Fruit fly (Drosophila melanogaster) whole organism, embryonic: ENCODE data around the gene lectin-37Da.
A peak's percentile ranks its signal among the peaks of the same experiment; 100 is the strongest.

Experiments used
- Abd-B ChIP-seq: fragments of 200-800 bp; sonication (Bioruptor generic); optimal IDR thresholded peaks from 2 replicates; lab custom pipeline; 2018; ENCODE audit warnings: missing biosample characterization, mild to moderate bottlenecking, missing genetic modification characterization, moderate library complexity
- Asciz ChIP-seq: fragments of 200-800 bp; sonication (Bioruptor generic); optimal IDR thresholded peaks from 2 replicates; lab custom pipeline; 2017; ENCODE audit warnings: missing biosample characterization, mild to moderate bottlenecking, missing genetic modification characterization, missing genetic modification reagents
- Atf6 ChIP-seq: fragments of 200-800 bp; sonication (Bioruptor generic); IDR thresholded peaks from 2 replicates; pipeline ENCODE4 v1.3.6; 2022; ENCODE audit warnings: missing biosample characterization, missing genetic modification characterization
- CG10267 ChIP-seq: fragments of 200-800 bp; sonication (Bioruptor generic); optimal IDR thresholded peaks from 2 replicates; lab custom pipeline; 2018; ENCODE audit warnings: missing biosample characterization, mild to moderate bottlenecking, missing genetic modification characterization, moderate library complexity
- CG10565 ChIP-seq: fragments of 200-800 bp; sonication (Bioruptor generic); optimal IDR thresholded peaks from 3 replicates; lab custom pipeline; 2016; ENCODE audit warnings: missing biosample characterization, mild to moderate bottlenecking, missing genetic modification characterization
- CG12155 ChIP-seq: fragments of 200-800 bp; sonication (Bioruptor generic); optimal IDR thresholded peaks from 3 replicates; lab custom pipeline; 2016; ENCODE audit warnings: missing biosample characterization, missing genetic modification characterization
- CG12659 ChIP-seq: fragments of 200-800 bp; sonication (Bioruptor generic); optimal IDR thresholded peaks from 3 replicates; lab custom pipeline; 2017; ENCODE audit warnings: mild to moderate bottlenecking, missing biosample characterization, missing genetic modification reagents, missing genetic modification characterization
- CG13424 ChIP-seq: fragments of 200-800 bp; sonication (Bioruptor generic); optimal IDR thresholded peaks from 2 replicates; lab custom pipeline; 2019; ENCODE audit warnings: missing biosample characterization, mild to moderate bottlenecking, missing genetic modification characterization, moderate library complexity
- CG13775 ChIP-seq: fragments of 200-800 bp; sonication (Bioruptor generic); optimal IDR thresholded peaks from 3 replicates; lab custom pipeline; 2017; ENCODE audit warnings: missing biosample characterization, mild to moderate bottlenecking, missing genetic modification characterization
- CG13894 ChIP-seq: fragments of 200-800 bp; sonication (Bioruptor generic); optimal IDR thresholded peaks from 3 replicates; lab custom pipeline; 2018; ENCODE audit warnings: missing biosample characterization, mild to moderate bottlenecking, missing genetic modification characterization, moderate library complexity
- CG14860 ChIP-seq: fragments of 200-800 bp; sonication (Bioruptor generic); IDR thresholded peaks from 3 replicates; pipeline ENCODE4 v1.3.6; 2022; ENCODE audit warnings: missing biosample characterization, missing genetic modification characterization; ENCODE audit not compliant: partially characterized antibody
- CG15514 ChIP-seq: fragments of 200-800 bp; sonication (Bioruptor generic); optimal IDR thresholded peaks from 3 replicates; lab custom pipeline; 2017; ENCODE audit warnings: missing biosample characterization, missing genetic modification characterization, mild to moderate bottlenecking, moderate library complexity, missing genetic modification reagents
- CG17361 ChIP-seq: fragments of 200-800 bp; sonication (Bioruptor generic); IDR thresholded peaks from 3 replicates; pipeline ENCODE4 v1.3.6; 2022; ENCODE audit warnings: missing biosample characterization, missing genetic modification characterization
- CG18011 ChIP-seq: fragments of 200-800 bp; sonication (Bioruptor generic); optimal IDR thresholded peaks from 2 replicates; lab custom pipeline; 2017; ENCODE audit warnings: missing biosample characterization, missing genetic modification characterization, mild to moderate bottlenecking, moderate library complexity, missing genotype
- CG31365 ChIP-seq: fragments of 200-800 bp; sonication (Bioruptor generic); optimal IDR thresholded peaks from 2 replicates; lab custom pipeline; 2018; ENCODE audit warnings: missing biosample characterization, mild to moderate bottlenecking, missing genetic modification characterization
- CG31388 ChIP-seq: fragments of 200-800 bp; sonication (Bioruptor generic); optimal IDR thresholded peaks from 2 replicates; lab custom pipeline; 2016; ENCODE audit warnings: missing biosample characterization, missing genetic modification characterization
- CG3726 ChIP-seq: fragments of 200-800 bp; sonication (Bioruptor generic); IDR thresholded peaks from 3 replicates; pipeline ENCODE4, ENCODE4 v1.3.6; 2022; ENCODE audit warnings: missing biosample characterization, missing genetic modification characterization
- CG3838 ChIP-seq: fragments of 200-800 bp; sonication (Bioruptor generic); optimal IDR thresholded peaks from 3 replicates; lab custom pipeline; 2016; ENCODE audit warnings: missing biosample characterization, missing genetic modification characterization
- CG5953 ChIP-seq: fragments of 200-800 bp; sonication (Bioruptor generic); IDR thresholded peaks from 2 replicates; pipeline ENCODE4 v1.3.6; 2022; ENCODE audit warnings: missing biosample characterization, missing genetic modification characterization
- CG6683 ChIP-seq: fragments of 200-800 bp; sonication (Bioruptor generic); optimal IDR thresholded peaks from 2 replicates; lab custom pipeline; 2017; ENCODE audit warnings: missing biosample characterization, mild to moderate bottlenecking, missing genetic modification characterization, missing genetic modification reagents
- CG9932 ChIP-seq: fragments of 200-800 bp; sonication (Bioruptor generic); IDR thresholded peaks from 2 replicates; pipeline ENCODE4 v1.3.6; 2022; ENCODE audit warnings: missing biosample characterization, missing genetic modification characterization
- CTCF ChIP-seq: fragments of 200-800 bp; sonication (Bioruptor generic); optimal IDR thresholded peaks from 2 replicates; lab custom pipeline; 2017; ENCODE audit warnings: missing biosample characterization, mild to moderate bottlenecking, missing genetic modification characterization, moderate library complexity
- CkIIα-i1 ChIP-seq: fragments of 200-800 bp; sonication (Bioruptor generic); IDR thresholded peaks from 2 replicates; pipeline ENCODE4 v1.3.6; 2022; ENCODE audit warnings: missing biosample characterization, missing genetic modification characterization
- Dll ChIP-seq: fragments of 200-800 bp; sonication (Bioruptor generic); IDR thresholded peaks from 4 replicates; pipeline ENCODE4 v1.3.6; 2022; ENCODE audit warnings: missing biosample characterization, missing genetic modification characterization; ENCODE audit not compliant: partially characterized antibody
- GATAe ChIP-seq: fragments of 200-800 bp; sonication (Bioruptor generic); conservative IDR thresholded peaks from 2 replicates; pipeline ENCODE4 v1.3.6; 2022; ENCODE audit warnings: missing biosample characterization, missing genetic modification characterization
- Hr3 ChIP-seq: fragments of 200-800 bp; sonication (Bioruptor generic); optimal IDR thresholded peaks from 3 replicates; lab custom pipeline; 2016; ENCODE audit warnings: missing biosample characterization, missing genetic modification characterization
- Jarid2 ChIP-seq: fragments of 200-800 bp; sonication (Bioruptor generic); optimal IDR thresholded peaks from 3 replicates; lab custom pipeline; 2017; ENCODE audit warnings: mild to moderate bottlenecking, missing biosample characterization, missing genetic modification reagents, missing genetic modification characterization
- MESR4 ChIP-seq: fragments of 200-800 bp; sonication (Bioruptor generic); optimal IDR thresholded peaks from 2 replicates; lab custom pipeline; 2018; ENCODE audit warnings: missing biosample characterization, mild to moderate bottlenecking, missing genetic modification characterization, moderate library complexity
- Ptx1 ChIP-seq: fragments of 200-800 bp; sonication (Bioruptor generic); IDR thresholded peaks from 2 replicates; pipeline ENCODE4 v1.3.6; 2022; ENCODE audit warnings: missing biosample characterization, missing genetic modification characterization
- Ravus ChIP-seq: fragments of 200-800 bp; sonication (Bioruptor generic); IDR thresholded peaks from 2 replicates; pipeline ENCODE4 v1.3.6; 2022; ENCODE audit warnings: missing biosample characterization, missing genetic modification characterization
- Tbp ChIP-seq: fragments of >200 bp; optimal IDR thresholded peaks from 2 replicates; lab custom pipeline; 2018; ENCODE audit warnings: missing biosample characterization, missing genetic modification characterization
- Xbp1 ChIP-seq: fragments of 200-800 bp; sonication (Bioruptor generic); optimal IDR thresholded peaks from 3 replicates; lab custom pipeline; 2016; ENCODE audit warnings: missing biosample characterization, mild to moderate bottlenecking, missing genetic modification characterization
- YL-1 ChIP-seq: fragments of 200-800 bp; sonication (Bioruptor generic); optimal IDR thresholded peaks from 3 replicates; lab custom pipeline; 2017; ENCODE audit warnings: missing biosample characterization, mild to moderate bottlenecking, missing genetic modification characterization
- amos ChIP-seq: fragments of 200-800 bp; sonication (Bioruptor generic); IDR thresholded peaks from 2 replicates; pipeline ENCODE4 v1.3.6; 2022; ENCODE audit warnings: missing biosample characterization, missing genetic modification characterization; ENCODE audit not compliant: partially characterized antibody
- bcd ChIP-seq: fragments of 200-800 bp; sonication (Bioruptor generic); optimal IDR thresholded peaks from 2 replicates; lab custom pipeline; 2017; ENCODE audit warnings: missing biosample characterization, mild to moderate bottlenecking, missing genetic modification characterization
- bsh ChIP-seq, 2 experiments: fragments of 200-800 bp; sonication (Bioruptor generic); optimal IDR thresholded peaks; 2 replicates each; lab custom pipeline; 2017 to 2018; ENCODE audit warnings: mild to moderate bottlenecking in 2 of 2, missing biosample characterization in 2 of 2, missing genetic modification characterization in 2 of 2, moderate library complexity in 1 of 2
- caup ChIP-seq: fragments of 200-800 bp; sonication (Bioruptor generic); optimal IDR thresholded peaks from 3 replicates; lab custom pipeline; 2017; ENCODE audit warnings: missing biosample characterization, mild to moderate bottlenecking, missing genetic modification characterization, moderate library complexity; ENCODE audit not compliant: severe bottlenecking
- crp ChIP-seq, 2 experiments: fragments of 200-800 bp; sonication (Bioruptor generic); optimal IDR thresholded peaks; 2 replicates in 1 of 2; 3 replicates in 1 of 2; lab custom pipeline; 2017; ENCODE audit warnings: missing biosample characterization in 2 of 2, missing genetic modification characterization in 2 of 2, mild to moderate bottlenecking in 1 of 2, moderate library complexity in 1 of 2
- fru ChIP-seq: fragments of >200 bp; optimal IDR thresholded peaks from 2 replicates; lab custom pipeline; 2017
- gt ChIP-seq: fragments of 200-800 bp; sonication (Bioruptor generic); IDR thresholded peaks from 2 replicates; pipeline ENCODE4 v1.3.6; 2022; ENCODE audit warnings: missing biosample characterization, missing genetic modification characterization
- h ChIP-seq: fragments of >200 bp; optimal IDR thresholded peaks from 2 replicates; lab custom pipeline; 2017
- kah ChIP-seq: fragments of 200-800 bp; sonication (Bioruptor generic); optimal IDR thresholded peaks from 2 replicates; lab custom pipeline; 2018; ENCODE audit warnings: missing biosample characterization, mild to moderate bottlenecking, missing genetic modification characterization
- odd ChIP-seq: fragments of 200-800 bp; sonication (Bioruptor generic); optimal IDR thresholded peaks from 2 replicates; lab custom pipeline; 2017; ENCODE audit warnings: missing biosample characterization, mild to moderate bottlenecking, missing genetic modification characterization
- otp ChIP-seq: fragments of 200-800 bp; sonication (Bioruptor generic); IDR thresholded peaks from 3 replicates; pipeline ENCODE4, ENCODE4 v1.3.6; 2022; ENCODE audit warnings: missing biosample characterization, missing genetic modification characterization
- pros ChIP-seq: fragments of 200-800 bp; sonication (Bioruptor generic); optimal IDR thresholded peaks from 3 replicates; lab custom pipeline; 2019; ENCODE audit warnings: missing biosample characterization, mild to moderate bottlenecking, missing genetic modification characterization, moderate library complexity
- pum ChIP-seq: fragments of 200-800 bp; sonication (Bioruptor generic); optimal IDR thresholded peaks from 2 replicates; lab custom pipeline; 2016; ENCODE audit warnings: missing biosample characterization, missing genetic modification characterization
- run ChIP-seq: fragments of 200-800 bp; sonication (Bioruptor generic); optimal IDR thresholded peaks from 3 replicates; lab custom pipeline; 2018; ENCODE audit warnings: missing biosample characterization, mild to moderate bottlenecking, missing genetic modification characterization
- sens ChIP-seq: fragments of 200-800 bp; sonication (Bioruptor generic); peaks from one replicate; lab custom pipeline; 2016; ENCODE audit warnings: missing biosample characterization, missing genetic modification characterization
- tll ChIP-seq, 2 experiments: fragments of 200-800 bp in 1 of 2; fragments of >200 bp in 1 of 2; sonication (Bioruptor generic) in 1 of 2; optimal IDR thresholded peaks; 2 replicates each; lab custom pipeline; 2017 to 2019; ENCODE audit warnings: missing biosample characterization in 2 of 2, missing genetic modification characterization in 2 of 2, mild to moderate bottlenecking in 1 of 2, moderate library complexity in 1 of 2
- zen ChIP-seq: fragments of 200-800 bp; sonication (Bioruptor generic); optimal IDR thresholded peaks from 3 replicates; lab custom pipeline; 2018; ENCODE audit warnings: missing biosample characterization, mild to moderate bottlenecking, missing genetic modification characterization, moderate library complexity

The lectin-37Da gene

DNA sequence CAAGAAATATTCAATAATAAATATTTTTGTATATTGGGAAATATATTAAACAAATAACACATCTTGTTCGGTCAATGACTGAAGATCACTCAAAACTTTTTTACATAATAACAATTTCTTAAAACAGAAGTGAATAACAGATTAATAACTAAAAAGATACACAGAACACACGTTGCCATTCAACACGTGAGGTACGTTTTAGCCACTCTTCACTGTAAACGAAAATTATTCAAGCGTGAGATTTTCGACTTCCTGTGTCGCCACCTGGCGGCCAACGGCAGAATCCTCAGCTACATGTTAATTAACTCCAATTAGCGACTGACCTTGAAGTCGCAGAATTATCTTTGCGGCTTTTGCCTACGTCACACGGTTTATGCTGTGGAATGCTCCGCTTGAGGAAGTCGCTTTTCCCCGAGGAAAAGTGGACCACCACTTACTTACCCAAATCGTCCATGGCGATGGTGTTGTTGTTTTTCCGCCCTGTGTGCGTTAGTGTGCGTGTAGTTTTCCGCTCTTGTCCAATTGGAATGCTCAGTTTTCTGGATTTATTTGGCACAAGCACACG lies 7.7 kb downstream of the lectin-37Da start (continued):
- TF ChIP-seq kah (peak; percentile 35), zen (tag; lab: Kevin White, UChicago) (peak; percentile 80), CG15514 (GFP tag; lab: Kevin White, UChicago) (peak; percentile 47), Hr3 (GFP tag; lab: Kevin White, UChicago) (peak; percentile 55), bcd (GFP tag; lab: Kevin White, UChicago) (peak; percentile 70), MESR4 (GFP tag; lab: Kevin White, UChicago) (no peak), CG14860 (no peak), gt (GFP tag; lab: Robert Waterston, UW) (no peak), tll (GFP tag; optimal IDR thresholded peaks at IDR 0.05; lab: Kevin White, UChicago) (peak; percentile 19 to 91), otp (GFP tag; lab: Robert Waterston, UW) (peak; percentile 94), Tbp (GFP tag; lab: Kevin White, UChicago) (no peak), run (tag; lab: Kevin White, UChicago) (peak; percentile 6), amos (GFP tag; lab: Robert Waterston, UW) (no peak), CG18011 (GFP tag; lab: Kevin White, UChicago) (peak; percentile 32), Xbp1 (GFP tag; lab: Kevin White, UChicago) (peak; percentile 77), CG31365 (tag; lab: Kevin White, UChicago) (no peak), Ptx1 (peak; percentile 76), bsh (GFP tag; optimal IDR thresholded peaks at IDR 0.05; lab: Kevin White, UChicago) (peak in 1 of 2 experiments; percentile 73), caup (peak; percentile 50), CG12659 (GFP tag; lab: Kevin White, UChicago) (peak; percentile 59), GATAe (GFP tag; lab: Robert Waterston, UW) (peak; percentile 43; the same call in 1 of the 2 replicates), CG3838 (GFP tag; lab: Kevin White, UChicago) (no peak), Atf6 (GFP tag; lab: Robert Waterston, UW) (peak; percentile 77), h (lab: Kevin White, UChicago) (no peak), Ravus (GFP tag; lab: Robert Waterston, UW) (peak; percentile 30; the same call in 1 of the 2 replicates), CG13424 (tag; lab: Kevin White, UChicago) (peak; percentile 74), CG31388 (GFP tag; lab: Kevin White, UChicago) (peak; percentile 34), CG17361 (GFP tag; lab: Robert Waterston, UW) (peak; percentile 82), Asciz (GFP tag; lab: Kevin White, UChicago) (peak; percentile 32), Dll (GFP tag; lab: Robert Waterston, UW) (no peak), CG5953 (GFP tag; lab: Robert Waterston, UW) (0 out of 2 replicates have a peak, but pooled peaks have one; percentile 7), CG6683 (GFP tag; lab: Kevin White, UChicago) (no peak), CG3726 (peak; percentile 71; the same call in 1 of the 3 replicates), CTCF (GFP tag; lab: Kevin White, UChicago) (peak; percentile 93), pros (GFP tag; lab: Kevin White, UChicago) (peak; percentile 81), fru (lab: Kevin White, UChicago) (no peak), Jarid2 (GFP tag; lab: Kevin White, UChicago) (peak; percentile 22), CG13894 (peak; percentile 38), odd (GFP tag; lab: Kevin White, UChicago) (peak; percentile 52), crp (GFP tag; optimal IDR thresholded peaks at IDR 0.05; lab: Kevin White, UChicago) (no peak), YL-1 (GFP tag; lab: Kevin White, UChicago) (peak; percentile 31), Abd-B (GFP tag; lab: Kevin White, UChicago) (peak; percentile 39), CG10565 (peak; percentile 20), CG12155 (GFP tag; lab: Kevin White, UChicago) (peak; percentile 44), CG13775 (GFP tag; lab: Kevin White, UChicago) (peak; percentile 66), CG10267 (tag; lab: Kevin White, UChicago) (peak; percentile 51), CkIIα-i1 (GFP tag; lab: Robert Waterston, UW) (no peak), pum (GFP tag; lab: Kevin White, UChicago) (peak; percentile 58), CG9932 (peak; percentile 67), sens (peak; percentile 91)
